Worm (Caenorhabditis elegans): ENCODE results near the gene F38A1.9.

The F38A1.9 gene

ce11 chrIV:1239686-1240085, 5.5 kb downstream of the F38A1.9 start, which contains the start of gene F38A1.8 (continued):
- peak; percentile 39 for TF ChIP-seq lin-13 (GFP tag; optimal IDR thresholded peaks at IDR 0.05)
- no peak for TF ChIP-seq nhr-71 (tag; optimal IDR thresholded peaks at IDR 0.05)
- TF ChIP-seq mef-2 (tag; optimal IDR thresholded peaks at IDR 0.05): no peak
- TF ChIP-seq tbx-2 (tag; optimal IDR thresholded peaks at IDR 0.05): peak; percentile 61
- no peak for TF ChIP-seq unc-98 (GFP tag; IDR thresholded peaks at IDR 0.05)
- TF ChIP-seq nhr-20 (tag; optimal IDR thresholded peaks at IDR 0.05): no peak
- no peak for TF ChIP-seq nhr-47 (tag; optimal IDR thresholded peaks at IDR 0.05)
- TF ChIP-seq nhr-11 (tag; optimal IDR thresholded peaks at IDR 0.05): no peak
- TF ChIP-seq snpc-4 (tag; optimal IDR thresholded peaks at IDR 0.05): no peak
- no peak for TF ChIP-seq ztf-4 (tag; optimal IDR thresholded peaks at IDR 0.05)
- no peak for TF ChIP-seq lin-14 (GFP tag; optimal IDR thresholded peaks at IDR 0.05)
- no peak for TF ChIP-seq nhr-76 (tag; optimal IDR thresholded peaks at IDR 0.05)
- TF ChIP-seq nhr-90 (tag; optimal IDR thresholded peaks at IDR 0.05; ENCODE audit: poor library complexity): peak; percentile 40
- peak; percentile 69 for TF ChIP-seq nhr-85 (tag)
- TF ChIP-seq tlp-1 (tag; optimal IDR thresholded peaks at IDR 0.05): no peak
- TF ChIP-seq egl-27 (tag; optimal IDR thresholded peaks at IDR 0.05): no peak
- peak; percentile 36 to 61 (median 42) for TF ChIP-seq ceh-82 (tag; optimal IDR thresholded peaks at IDR 0.05)
- TF ChIP-seq nhr-28 (tag; optimal IDR thresholded peaks at IDR 0.05): no peak
- no peak for TF ChIP-seq ceh-63 (GFP tag; optimal IDR thresholded peaks at IDR 0.05)
- TF ChIP-seq hlh-4 (tag; optimal IDR thresholded peaks at IDR 0.05): no peak
- no peak for TF ChIP-seq lir-3 (tag; optimal IDR thresholded peaks at IDR 0.05; ENCODE audit: poor library complexity)
- TF ChIP-seq C34B4.2 (tag; optimal IDR thresholded peaks at IDR 0.05): no peak
- TF ChIP-seq Y116A8C.19 (tag; optimal IDR thresholded peaks at IDR 0.05; ENCODE audit: borderline replicate concordance): no peak
- no peak for TF ChIP-seq lin-39 (tag; optimal IDR thresholded peaks at IDR 0.05)
- TF ChIP-seq dsc-1 (tag; optimal IDR thresholded peaks at IDR 0.05): peak; percentile 6
- peak; percentile 73 for TF ChIP-seq mep-1 (tag; optimal IDR thresholded peaks at IDR 0.05)
- TF ChIP-seq ets-5 (GFP tag; IDR thresholded peaks at IDR 0.05): no peak
- peak; percentile 57 for TF ChIP-seq nhr-19 (GFP tag; conservative IDR thresholded peaks at IDR 0.05)
- TF ChIP-seq nhr-12 (tag; optimal IDR thresholded peaks at IDR 0.05): no peak
- peak; percentile 94 to 98 for TF ChIP-seq efl-1 (optimal IDR thresholded peaks at IDR 0.05)
- peak; percentile 95 to 99 for TF ChIP-seq efl-1 (GFP tag; optimal IDR thresholded peaks at IDR 0.05 in 1 of 2)
- no peak for TF ChIP-seq fkh-10 (GFP tag; optimal IDR thresholded peaks at IDR 0.05)

DNA sequence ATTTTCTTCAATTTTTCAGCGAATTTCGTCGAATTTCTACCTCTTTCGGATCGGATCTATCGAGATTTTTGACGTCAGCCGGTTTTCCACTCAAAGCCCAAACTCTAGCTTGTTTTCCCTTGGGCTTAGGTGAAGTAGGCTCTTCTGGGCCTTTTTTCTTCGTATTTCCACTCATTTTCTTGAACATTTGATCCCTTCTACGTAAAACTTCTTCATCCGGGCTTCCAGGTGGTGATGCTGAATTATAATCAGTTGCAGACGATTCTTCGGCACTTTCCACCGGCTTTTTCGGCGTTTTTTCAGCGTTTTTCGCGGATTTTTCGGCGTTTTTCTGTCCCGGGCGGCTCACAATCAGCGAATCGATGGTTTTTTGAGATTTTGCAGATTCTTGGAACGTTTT, 7.0 kb downstream of the F38A1.9 start:
- TF ChIP-seq ama-1 (optimal IDR thresholded peaks at IDR 0.05) (no peak), egl-13 (tag; optimal IDR thresholded peaks at IDR 0.05) (no peak), nhr-77 (tag; optimal IDR thresholded peaks at IDR 0.05) (no peak), C04F5.9 (tag; optimal IDR thresholded peaks at IDR 0.05) (no peak), ces-1 (GFP tag; optimal IDR thresholded peaks at IDR 0.05) (no peak), dsc-1 (tag; optimal IDR thresholded peaks at IDR 0.05) (no peak), efl-3 (GFP tag; optimal IDR thresholded peaks at IDR 0.05) (no peak), nhr-11 (tag; optimal IDR thresholded peaks at IDR 0.05) (no peak), ceh-82 (tag; optimal IDR thresholded peaks at IDR 0.05) (no peak), ceh-88 (GFP tag; IDR thresholded peaks at IDR 0.05) (no peak), blmp-1 (tag; optimal IDR thresholded peaks at IDR 0.05) (no peak)

- TF ChIP-seq lin-35 (GFP tag; optimal IDR thresholded peaks at IDR 0.05) (no peak), hlh-17 (GFP tag; optimal IDR thresholded peaks at IDR 0.05; ENCODE audit: borderline replicate concordance) (no peak), jun-1 (tag; optimal IDR thresholded peaks at IDR 0.05) (no peak), fos-1 (tag; optimal IDR thresholded peaks at IDR 0.05) (no peak), ceh-90 (tag; optimal IDR thresholded peaks at IDR 0.05) (no peak), sox-4 (tag; optimal IDR thresholded peaks at IDR 0.05) (no peak)
Observed at ce11 chrIV:1235785-1236184, 9.4 kb downstream of the F38A1.9 start.

Data from whole organism, L1 larva.